Fruit fly (Drosophila melanogaster): ENCODE measurements around the gene Fhos.

Fhos gene

DNA sequence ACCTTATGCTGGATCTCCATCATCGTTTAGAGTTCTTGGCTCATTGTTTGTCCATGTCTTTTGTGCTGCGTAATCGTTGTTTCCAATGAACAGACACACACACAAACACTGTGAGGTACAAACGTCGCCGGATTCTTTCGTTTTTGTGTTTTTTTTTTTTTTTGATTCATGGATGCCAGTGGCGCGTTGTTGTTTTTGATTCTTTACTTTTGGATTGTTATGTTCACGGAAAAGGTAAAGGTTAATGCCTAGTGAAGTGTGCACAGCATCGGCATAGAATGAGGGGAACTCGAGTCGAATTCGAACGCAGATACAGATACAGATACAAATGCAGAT is 80.0 kb downstream of the Fhos start:
- TF ChIP-seq pan (optimal IDR thresholded peaks at IDR 0.05) (no peak), lola (GFP tag; optimal IDR thresholded peaks at IDR 0.05) (no peak)

dm6 chr3L:8834486-8834885 is 81.1 kb downstream of the Fhos start:
- TF ChIP-seq OdsH (GFP tag; optimal IDR thresholded peaks at IDR 0.05): peak; percentile 13
- no peak for TF ChIP-seq dsf (GFP tag; optimal IDR thresholded peaks at IDR 0.05; ENCODE audit: borderline replicate concordance)
- no peak for TF ChIP-seq sage (GFP tag; optimal IDR thresholded peaks at IDR 0.05)
- TF ChIP-seq dl (GFP tag; optimal IDR thresholded peaks at IDR 0.05; ENCODE audit: insufficient read depth in 1 of 2, partially characterized antibody in 2 of 2): no peak
- no peak for TF ChIP-seq lola (GFP tag; optimal IDR thresholded peaks at IDR 0.05)
- TF ChIP-seq CG9705 (GFP tag; optimal IDR thresholded peaks at IDR 0.05): no peak
- TF ChIP-seq br (GFP tag; optimal IDR thresholded peaks at IDR 0.05): peak; percentile 25
- TF ChIP-seq dmrt93B (GFP tag; optimal IDR thresholded peaks at IDR 0.05): no peak
- TF ChIP-seq Myc (optimal IDR thresholded peaks at IDR 0.05): no peak
- TF ChIP-seq Sp1 (GFP tag; optimal IDR thresholded peaks at IDR 0.05): peak; percentile 21
- TF ChIP-seq ey (GFP tag; optimal IDR thresholded peaks at IDR 0.05): no peak
- TF ChIP-seq tai (GFP tag; optimal IDR thresholded peaks at IDR 0.05): no peak
- TF ChIP-seq Jra (GFP tag; optimal IDR thresholded peaks at IDR 0.05): peak; percentile 28
- TF ChIP-seq HLH106 (tag; optimal IDR thresholded peaks at IDR 0.05): no peak
- peak; percentile 29 for TF ChIP-seq rgr (GFP tag; optimal IDR thresholded peaks at IDR 0.05)
- no peak for TF ChIP-seq sv (GFP tag; optimal IDR thresholded peaks at IDR 0.05)
- no peak for TF ChIP-seq CG32264 (GFP tag; optimal IDR thresholded peaks at IDR 0.05)
- no peak for TF ChIP-seq CrebA (GFP tag; optimal IDR thresholded peaks at IDR 0.05; ENCODE audit: borderline replicate concordance)
- TF ChIP-seq Vsx2 (GFP tag; optimal IDR thresholded peaks at IDR 0.05; ENCODE audit: partially characterized antibody): no peak
- TF ChIP-seq jim (GFP tag; optimal IDR thresholded peaks at IDR 0.05): no peak
- no peak for TF ChIP-seq fru (GFP tag; optimal IDR thresholded peaks at IDR 0.05)
- peak; percentile 15 for TF ChIP-seq h (GFP tag; optimal IDR thresholded peaks at IDR 0.05)
- no peak for TF ChIP-seq Mio (GFP tag; optimal IDR thresholded peaks at IDR 0.05)
- TF ChIP-seq Hnf4 (GFP tag; optimal IDR thresholded peaks at IDR 0.05): no peak
- no peak for TF ChIP-seq brk (GFP tag; optimal IDR thresholded peaks at IDR 0.05)
- TF ChIP-seq psq (GFP tag; optimal IDR thresholded peaks at IDR 0.05): peak; percentile 17
- no peak for TF ChIP-seq N (GFP tag; optimal IDR thresholded peaks at IDR 0.05)
- TF ChIP-seq woc (GFP tag; optimal IDR thresholded peaks at IDR 0.05): no peak
- TF ChIP-seq Hr83 (GFP tag; optimal IDR thresholded peaks at IDR 0.05; ENCODE audit: poor library complexity, severe bottlenecking): no peak
- TF ChIP-seq usp (GFP tag; optimal IDR thresholded peaks at IDR 0.05): no peak
- no peak for TF ChIP-seq Hr78 (GFP tag; optimal IDR thresholded peaks at IDR 0.05)
- TF ChIP-seq Abd-B (GFP tag; optimal IDR thresholded peaks at IDR 0.05): no peak
- no peak for TF ChIP-seq Dfd (GFP tag; optimal IDR thresholded peaks at IDR 0.05)
- peak in 1 of 2 experiments; percentile 8 for TF ChIP-seq foxo (GFP tag; optimal IDR thresholded peaks at IDR 0.05)
- no peak for TF ChIP-seq pan (optimal IDR thresholded peaks at IDR 0.05)
- no peak for TF ChIP-seq Dif (GFP tag; optimal IDR thresholded peaks at IDR 0.05; ENCODE audit: partially characterized antibody)
- no peak for TF ChIP-seq GATAd (GFP tag; optimal IDR thresholded peaks at IDR 0.05)
- no peak for TF ChIP-seq Rel (GFP tag; optimal IDR thresholded peaks at IDR 0.05)
- TF ChIP-seq Rel (tag; optimal IDR thresholded peaks at IDR 0.05): no peak

DNA sequence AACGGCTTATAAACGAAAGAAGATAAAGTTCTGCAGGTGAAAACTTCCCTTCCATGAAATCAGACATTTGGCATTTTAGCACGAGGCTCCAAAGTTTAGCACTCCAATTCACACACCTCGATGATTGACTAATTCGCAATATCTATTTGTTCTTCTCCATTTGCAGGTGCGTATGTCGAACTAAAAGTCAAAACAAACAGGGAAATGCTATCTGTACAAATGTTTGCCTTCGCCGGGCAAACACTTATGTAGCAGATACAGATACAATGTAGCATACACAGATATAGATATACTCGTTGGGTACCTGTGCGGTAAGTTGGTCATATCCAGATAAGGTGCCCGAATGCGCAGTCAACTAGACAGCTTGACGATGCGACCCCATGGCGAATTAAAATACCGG is 81.5 kb downstream of the Fhos start:
- no peak for TF ChIP-seq Rel (GFP tag; optimal IDR thresholded peaks at IDR 0.05)
- no peak for TF ChIP-seq Rel (tag; optimal IDR thresholded peaks at IDR 0.05)
- no peak for TF ChIP-seq foxo (GFP tag; optimal IDR thresholded peaks at IDR 0.05)
- TF ChIP-seq Hr83 (GFP tag; optimal IDR thresholded peaks at IDR 0.05; ENCODE audit: poor library complexity, severe bottlenecking): no peak
- no peak for TF ChIP-seq tai (GFP tag; optimal IDR thresholded peaks at IDR 0.05)
- TF ChIP-seq h (GFP tag; optimal IDR thresholded peaks at IDR 0.05): no peak
- no peak for TF ChIP-seq woc (GFP tag; optimal IDR thresholded peaks at IDR 0.05)
- TF ChIP-seq fru (GFP tag; optimal IDR thresholded peaks at IDR 0.05): no peak
- TF ChIP-seq OdsH (GFP tag; optimal IDR thresholded peaks at IDR 0.05): no peak
- TF ChIP-seq ey (GFP tag; optimal IDR thresholded peaks at IDR 0.05): no peak

All from whole organism, wandering third instar larva.